Worm (Caenorhabditis elegans) whole organism, mixed stage, embryonic: ENCODE measurements around the gene ufd-2.

ENCODE experiments used
- M03D4.4 ChIP-seq: sonication (generic microtip); optimal IDR thresholded peaks from 2 replicates; lab custom pipeline; 2017; ENCODE audit warnings: mild to moderate bottlenecking, missing genetic modification characterization, missing compliant biosample characterization
- bed-3 ChIP-seq: fragments of 200-800 bp; sonication (Bioruptor generic); optimal IDR thresholded peaks from 3 replicates; lab custom pipeline; 2018; ENCODE audit warnings: mild to moderate bottlenecking, missing genetic modification characterization, moderate library complexity, missing compliant biosample characterization
- ceh-39 ChIP-seq: fragments of 150-350 bp; optimal IDR thresholded peaks from 2 replicates; lab custom pipeline; 2014; ENCODE audit warnings: missing biosample characterization, missing genetic modification characterization
- ceh-83 ChIP-seq: fragments of 200-800 bp; sonication (Bioruptor generic); optimal IDR thresholded peaks from 2 replicates; lab custom pipeline; 2018; ENCODE audit warnings: mild to moderate bottlenecking, missing genetic modification characterization, missing compliant biosample characterization
- ces-1 ChIP-seq: fragments of 150-350 bp; optimal IDR thresholded peaks from 2 replicates; lab custom pipeline; 2014; ENCODE audit warnings: missing biosample characterization, missing genetic modification reagents, missing genetic modification characterization
- cnd-1 ChIP-seq: fragments of 200-800 bp; sonication (Bioruptor generic); optimal IDR thresholded peaks from 2 replicates; lab custom pipeline; 2018; ENCODE audit warnings: mild to moderate bottlenecking, missing genetic modification characterization, missing compliant biosample characterization
- elt-1 ChIP-seq: sonication (generic microtip); optimal IDR thresholded peaks from 2 replicates; lab custom pipeline; 2017; ENCODE audit warnings: missing genetic modification characterization, mild to moderate bottlenecking, missing compliant biosample characterization, antibody characterized with exemption, moderate library complexity, borderline replicate concordance; ENCODE audit not compliant: insufficient read depth
- elt-3 ChIP-seq: fragments of 150-350 bp; optimal IDR thresholded peaks from 2 replicates; lab custom pipeline; 2014; ENCODE audit warnings: missing biosample characterization, missing genetic modification characterization
- flh-1 ChIP-seq: fragments of 200-800 bp; sonication (Bioruptor generic); optimal IDR thresholded peaks from 2 replicates; lab custom pipeline; 2018; ENCODE audit warnings: mild to moderate bottlenecking, missing genetic modification characterization, moderate library complexity, missing compliant biosample characterization
- hlh-1 ChIP-seq: fragments of 150-350 bp; optimal IDR thresholded peaks from 2 replicates; lab custom pipeline; 2014; ENCODE audit warnings: missing biosample characterization, missing genetic modification reagents, missing genetic modification characterization
- lin-32 ChIP-seq: fragments of 200-800 bp; sonication (Bioruptor generic); optimal IDR thresholded peaks from 2 replicates; lab custom pipeline; 2018; ENCODE audit warnings: mild to moderate bottlenecking, missing genetic modification characterization, missing compliant biosample characterization
- lsy-2 ChIP-seq: fragments of 150-350 bp; optimal IDR thresholded peaks from 2 replicates; lab custom pipeline; 2014; ENCODE audit warnings: missing biosample characterization, missing genetic modification characterization
- mab-5 ChIP-seq: fragments of 150-350 bp; optimal IDR thresholded peaks from 2 replicates; lab custom pipeline; 2014; ENCODE audit warnings: missing biosample characterization, missing genetic modification characterization
- mep-1 ChIP-seq: fragments of 150-350 bp; optimal IDR thresholded peaks from 2 replicates; lab custom pipeline; 2017; ENCODE audit warnings: missing biosample characterization, missing genetic modification reagents, missing genetic modification characterization, inconsistent platforms
- mls-2 ChIP-seq: sonication (generic microtip); optimal IDR thresholded peaks from 2 replicates; lab custom pipeline; 2016; ENCODE audit warnings: mild to moderate bottlenecking, missing genetic modification characterization, moderate library complexity, missing compliant biosample characterization
- nhr-12 ChIP-seq: fragments of 150-350 bp; optimal IDR thresholded peaks from 2 replicates; lab custom pipeline; 2014; ENCODE audit warnings: missing biosample characterization, missing genetic modification characterization
- nhr-2 ChIP-seq: fragments of 150-350 bp; optimal IDR thresholded peaks from 2 replicates; lab custom pipeline; 2014; ENCODE audit warnings: missing biosample characterization, missing genetic modification characterization
- nhr-28 ChIP-seq: fragments of 150-350 bp; optimal IDR thresholded peaks from 2 replicates; lab custom pipeline; 2014; ENCODE audit warnings: missing biosample characterization, missing genetic modification characterization
- nhr-76 ChIP-seq: sonication (generic microtip); optimal IDR thresholded peaks from 2 replicates; lab custom pipeline; 2017; ENCODE audit warnings: missing biosample characterization, missing genetic modification characterization
- sem-2 ChIP-seq: fragments of 200-800 bp; sonication (Bioruptor generic); optimal IDR thresholded peaks from 2 replicates; lab custom pipeline; 2018; ENCODE audit warnings: mild to moderate bottlenecking, missing genetic modification characterization, missing compliant biosample characterization
- sptf-1 ChIP-seq: sonication (generic microtip); optimal IDR thresholded peaks from 2 replicates; lab custom pipeline; 2017; ENCODE audit warnings: mild to moderate bottlenecking, missing genetic modification characterization, moderate library complexity, missing compliant biosample characterization
- tbx-8 ChIP-seq: fragments of 200-800 bp; sonication (Bioruptor generic); optimal IDR thresholded peaks from 2 replicates; lab custom pipeline; 2018; ENCODE audit warnings: mild to moderate bottlenecking, missing genetic modification characterization, moderate library complexity, missing compliant biosample characterization
- unc-120 ChIP-seq: sonication (generic microtip); optimal IDR thresholded peaks from 2 replicates; lab custom pipeline; 2017; ENCODE audit warnings: missing genetic modification characterization, missing compliant biosample characterization; ENCODE audit not compliant: poor library complexity, severe bottlenecking
- unc-39 ChIP-seq: fragments of 150-350 bp; optimal IDR thresholded peaks from 2 replicates; lab custom pipeline; 2014; ENCODE audit warnings: missing biosample characterization, missing genetic modification characterization
- unc-62 ChIP-seq: fragments of 150-350 bp; optimal IDR thresholded peaks from 2 replicates; lab custom pipeline; 2014; ENCODE audit warnings: missing biosample characterization, missing genetic modification reagents, missing genetic modification characterization
- zip-8 ChIP-seq: fragments of 150-350 bp; optimal IDR thresholded peaks from 2 replicates; lab custom pipeline; 2014; ENCODE audit warnings: missing biosample characterization, missing genetic modification characterization
- ztf-11 ChIP-seq: fragments of 150-350 bp; optimal IDR thresholded peaks from 2 replicates; lab custom pipeline; 2014; ENCODE audit warnings: missing biosample characterization, missing genetic modification characterization

ufd-2 gene

ce11 chrII:8041642-8042041 lies 20.9 kb upstream of the ufd-2 start:
- TF ChIP-seq tbx-8, result no peak
- peak; percentile 88 for TF ChIP-seq ces-1 (GFP tag; lab: Kevin White, UChicago)
- peak; percentile 33 for TF ChIP-seq lsy-2 (tag; lab: Kevin White, UChicago)
- TF ChIP-seq mep-1 (tag; lab: Kevin White, UChicago), result no peak

ce11 chrII:8042289-8042688 lies 20.3 kb upstream of the ufd-2 start, which contains the start of gene T05H10.1:
T05H10.1 (plus strand) TSS chrII:8042589.
- TF ChIP-seq nhr-28 (tag; lab: Kevin White, UChicago) (no peak), bed-3 (GFP tag; lab: Kevin White, UChicago) (no peak), mab-5 (tag; lab: Kevin White, UChicago) (no peak), mls-2 (tag; lab: Kevin White, UChicago) (no peak)

- no peak for TF ChIP-seq M03D4.4 (tag; lab: Kevin White, UChicago)
- no peak for TF ChIP-seq bed-3 (GFP tag; lab: Kevin White, UChicago)
- no peak for TF ChIP-seq hlh-1 (tag; lab: Kevin White, UChicago)
- no peak for TF ChIP-seq flh-1 (GFP tag; lab: Kevin White, UChicago)
- no peak for TF ChIP-seq cnd-1
- no peak for TF ChIP-seq tbx-8
- TF ChIP-seq ztf-11, result no peak
- no peak for TF ChIP-seq mab-5 (tag; lab: Kevin White, UChicago)
- no peak for TF ChIP-seq lsy-2 (tag; lab: Kevin White, UChicago)
- no peak for TF ChIP-seq nhr-76 (tag; lab: Kevin White, UChicago)
- TF ChIP-seq nhr-28 (tag; lab: Kevin White, UChicago), result no peak
- no peak for TF ChIP-seq ceh-39 (tag; lab: Kevin White, UChicago)
- TF ChIP-seq ces-1 (GFP tag; lab: Kevin White, UChicago), result no peak
- no peak for TF ChIP-seq sem-2 (GFP tag; lab: Kevin White, UChicago)
- TF ChIP-seq elt-1 (tag; lab: Kevin White, UChicago), result no peak
- TF ChIP-seq lin-32 (GFP tag; lab: Kevin White, UChicago), result no peak
- TF ChIP-seq nhr-12 (tag; lab: Kevin White, UChicago), result no peak
- TF ChIP-seq elt-3, result no peak
Observed at ce11 chrII:8047264-8047663, 15.3 kb upstream of the ufd-2 start, which contains the start of gene apn-1. apn-1 (plus strand) TSS chrII:8047564.

ce11 chrII:8050477-8050876 lies 12.1 kb upstream of the ufd-2 start, which contains the start of gene mtre-1:
mtre-1 (minus strand) TSS chrII:8050577.
- TF ChIP-seq unc-120 (no peak), unc-39 (tag; lab: Kevin White, UChicago) (no peak), zip-8 (tag; lab: Kevin White, UChicago) (no peak), mab-5 (tag; lab: Kevin White, UChicago) (no peak), elt-1 (tag; lab: Kevin White, UChicago) (peak; percentile 41), unc-62 (GFP tag; lab: Kevin White, UChicago) (no peak), sem-2 (GFP tag; lab: Kevin White, UChicago) (no peak), ces-1 (GFP tag; lab: Kevin White, UChicago) (no peak)

- peak; percentile 94 for TF ChIP-seq zip-8 (tag; lab: Kevin White, UChicago)
- TF ChIP-seq nhr-2, result peak; percentile 56
- no peak for TF ChIP-seq lsy-2 (tag; lab: Kevin White, UChicago)
- TF ChIP-seq, all 35 proteins: peak for 2
Observed at ce11 chrII:8051330-8051729, 11.2 kb upstream of the ufd-2 start.

- TF ChIP-seq nhr-12 (tag; lab: Kevin White, UChicago) (no peak), sem-2 (GFP tag; lab: Kevin White, UChicago) (no peak), cnd-1 (peak; percentile 51), ztf-11 (no peak), elt-3 (no peak), unc-39 (tag; lab: Kevin White, UChicago) (no peak), hlh-1 (tag; lab: Kevin White, UChicago) (no peak), ces-1 (GFP tag; lab: Kevin White, UChicago) (peak; percentile 33), sptf-1 (tag; lab: Kevin White, UChicago) (no peak), ceh-39 (tag; lab: Kevin White, UChicago) (no peak), ceh-83 (GFP tag; lab: Kevin White, UChicago) (no peak)
Observed at ce11 chrII:8052172-8052571, 10.4 kb upstream of the ufd-2 start.
